Worm (Caenorhabditis elegans) whole organism, mixed stage, embryonic: Measurements from ENCODE around the gene ast-1.

ENCODE experiments used
- bed-3 ChIP-seq: fragments of 200-800 bp; sonication (Bioruptor generic); optimal IDR thresholded peaks from 3 replicates; lab custom pipeline; 2018; ENCODE audit warnings: mild to moderate bottlenecking, missing genetic modification characterization, moderate library complexity, missing compliant biosample characterization
- flh-1 ChIP-seq: fragments of 200-800 bp; sonication (Bioruptor generic); optimal IDR thresholded peaks from 2 replicates; lab custom pipeline; 2018; ENCODE audit warnings: mild to moderate bottlenecking, missing genetic modification characterization, moderate library complexity, missing compliant biosample characterization
- nhr-12 ChIP-seq: fragments of 150-350 bp; optimal IDR thresholded peaks from 2 replicates; lab custom pipeline; 2014; ENCODE audit warnings: missing biosample characterization, missing genetic modification characterization
- nhr-28 ChIP-seq: fragments of 150-350 bp; optimal IDR thresholded peaks from 2 replicates; lab custom pipeline; 2014; ENCODE audit warnings: missing biosample characterization, missing genetic modification characterization
- unc-62 ChIP-seq: fragments of 150-350 bp; optimal IDR thresholded peaks from 2 replicates; lab custom pipeline; 2014; ENCODE audit warnings: missing biosample characterization, missing genetic modification reagents, missing genetic modification characterization

- TF ChIP-seq flh-1 (no peak), nhr-12 (tag; lab: Kevin White, UChicago) (no peak), bed-3 (GFP tag; lab: Kevin White, UChicago) (no peak), nhr-28 (no peak), unc-62 (GFP tag; lab: Kevin White, UChicago) (no peak)
Measured at ce11 chrII:4170508-4170907, 35.3 kb upstream of the ast-1 start, which contains the start of gene R03H10.5.
